Worm (Caenorhabditis elegans) whole organism, mixed stage, embryonic: ENCODE measurements around the gene nhr-186.

Experiments used
- M03D4.4 ChIP-seq: sonication (generic microtip); optimal IDR thresholded peaks from 2 replicates; lab custom pipeline; 2017; ENCODE audit warnings: mild to moderate bottlenecking, missing genetic modification characterization, missing compliant biosample characterization
- bed-3 ChIP-seq: fragments of 200-800 bp; sonication (Bioruptor generic); optimal IDR thresholded peaks from 3 replicates; lab custom pipeline; 2018; ENCODE audit warnings: mild to moderate bottlenecking, missing genetic modification characterization, moderate library complexity, missing compliant biosample characterization
- blmp-1 ChIP-seq: fragments of 150-350 bp; optimal IDR thresholded peaks from 2 replicates; lab custom pipeline; 2014; ENCODE audit warnings: missing biosample characterization, missing genetic modification characterization
- ceh-43 ChIP-seq: fragments of 200-800 bp; sonication (Bioruptor generic); optimal IDR thresholded peaks from 2 replicates; lab custom pipeline; 2018; ENCODE audit warnings: mild to moderate bottlenecking, missing genetic modification characterization, moderate library complexity, missing compliant biosample characterization
- ceh-83 ChIP-seq: fragments of 200-800 bp; sonication (Bioruptor generic); optimal IDR thresholded peaks from 2 replicates; lab custom pipeline; 2018; ENCODE audit warnings: mild to moderate bottlenecking, missing genetic modification characterization, missing compliant biosample characterization
- ces-1 ChIP-seq: fragments of 150-350 bp; optimal IDR thresholded peaks from 2 replicates; lab custom pipeline; 2014; ENCODE audit warnings: missing biosample characterization, missing genetic modification reagents, missing genetic modification characterization
- cnd-1 ChIP-seq: fragments of 200-800 bp; sonication (Bioruptor generic); optimal IDR thresholded peaks from 2 replicates; lab custom pipeline; 2018; ENCODE audit warnings: mild to moderate bottlenecking, missing genetic modification characterization, missing compliant biosample characterization
- elt-3 ChIP-seq: fragments of 150-350 bp; optimal IDR thresholded peaks from 2 replicates; lab custom pipeline; 2014; ENCODE audit warnings: missing biosample characterization, missing genetic modification characterization
- flh-1 ChIP-seq: fragments of 200-800 bp; sonication (Bioruptor generic); optimal IDR thresholded peaks from 2 replicates; lab custom pipeline; 2018; ENCODE audit warnings: mild to moderate bottlenecking, missing genetic modification characterization, moderate library complexity, missing compliant biosample characterization
- ham-2 ChIP-seq: fragments of 200-800 bp; sonication (Bioruptor generic); optimal IDR thresholded peaks from 2 replicates; lab custom pipeline; 2018; ENCODE audit warnings: mild to moderate bottlenecking, missing genetic modification characterization, missing compliant biosample characterization
- hlh-1 ChIP-seq: fragments of 150-350 bp; optimal IDR thresholded peaks from 2 replicates; lab custom pipeline; 2014; ENCODE audit warnings: missing biosample characterization, missing genetic modification reagents, missing genetic modification characterization
- lin-13 ChIP-seq: fragments of 150-350 bp; optimal IDR thresholded peaks from 2 replicates; lab custom pipeline; 2014; ENCODE audit warnings: missing biosample characterization, missing genetic modification characterization
- lin-32 ChIP-seq: fragments of 200-800 bp; sonication (Bioruptor generic); optimal IDR thresholded peaks from 2 replicates; lab custom pipeline; 2018; ENCODE audit warnings: mild to moderate bottlenecking, missing genetic modification characterization, missing compliant biosample characterization
- lsy-2 ChIP-seq: fragments of 150-350 bp; optimal IDR thresholded peaks from 2 replicates; lab custom pipeline; 2014; ENCODE audit warnings: missing biosample characterization, missing genetic modification characterization
- mab-5 ChIP-seq: fragments of 150-350 bp; optimal IDR thresholded peaks from 2 replicates; lab custom pipeline; 2014; ENCODE audit warnings: missing biosample characterization, missing genetic modification characterization
- mep-1 ChIP-seq: fragments of 150-350 bp; optimal IDR thresholded peaks from 2 replicates; lab custom pipeline; 2017; ENCODE audit warnings: missing biosample characterization, missing genetic modification reagents, missing genetic modification characterization, inconsistent platforms
- mls-2 ChIP-seq: sonication (generic microtip); optimal IDR thresholded peaks from 2 replicates; lab custom pipeline; 2016; ENCODE audit warnings: mild to moderate bottlenecking, missing genetic modification characterization, moderate library complexity, missing compliant biosample characterization
- nhr-2 ChIP-seq: fragments of 150-350 bp; optimal IDR thresholded peaks from 2 replicates; lab custom pipeline; 2014; ENCODE audit warnings: missing biosample characterization, missing genetic modification characterization
- nhr-237 ChIP-seq: fragments of 150-350 bp; optimal IDR thresholded peaks from 2 replicates; lab custom pipeline; 2014; ENCODE audit warnings: missing biosample characterization, missing genetic modification characterization
- nhr-28 ChIP-seq: fragments of 150-350 bp; optimal IDR thresholded peaks from 2 replicates; lab custom pipeline; 2014; ENCODE audit warnings: missing biosample characterization, missing genetic modification characterization
- nhr-76 ChIP-seq: sonication (generic microtip); optimal IDR thresholded peaks from 2 replicates; lab custom pipeline; 2017; ENCODE audit warnings: missing biosample characterization, missing genetic modification characterization
- pha-4 ChIP-seq: fragments of 150-350 bp; optimal IDR thresholded peaks from 2 replicates; lab custom pipeline; 2018; ENCODE audit warnings: missing biosample characterization, missing genetic modification reagents, missing genetic modification characterization
- sem-2 ChIP-seq: fragments of 200-800 bp; sonication (Bioruptor generic); optimal IDR thresholded peaks from 2 replicates; lab custom pipeline; 2018; ENCODE audit warnings: mild to moderate bottlenecking, missing genetic modification characterization, missing compliant biosample characterization
- snpc-4 ChIP-seq: fragments of 150-350 bp; optimal IDR thresholded peaks from 2 replicates; lab custom pipeline; 2014; ENCODE audit warnings: missing biosample characterization, missing genetic modification characterization
- sptf-1 ChIP-seq: sonication (generic microtip); optimal IDR thresholded peaks from 2 replicates; lab custom pipeline; 2017; ENCODE audit warnings: mild to moderate bottlenecking, missing genetic modification characterization, moderate library complexity, missing compliant biosample characterization
- tbx-8 ChIP-seq: fragments of 200-800 bp; sonication (Bioruptor generic); optimal IDR thresholded peaks from 2 replicates; lab custom pipeline; 2018; ENCODE audit warnings: mild to moderate bottlenecking, missing genetic modification characterization, moderate library complexity, missing compliant biosample characterization
- unc-39 ChIP-seq: fragments of 150-350 bp; optimal IDR thresholded peaks from 2 replicates; lab custom pipeline; 2014; ENCODE audit warnings: missing biosample characterization, missing genetic modification characterization
- unc-62 ChIP-seq: fragments of 150-350 bp; optimal IDR thresholded peaks from 2 replicates; lab custom pipeline; 2014; ENCODE audit warnings: missing biosample characterization, missing genetic modification reagents, missing genetic modification characterization
- zip-8 ChIP-seq: fragments of 150-350 bp; optimal IDR thresholded peaks from 2 replicates; lab custom pipeline; 2014; ENCODE audit warnings: missing biosample characterization, missing genetic modification characterization
- ztf-11 ChIP-seq: fragments of 150-350 bp; optimal IDR thresholded peaks from 2 replicates; lab custom pipeline; 2014; ENCODE audit warnings: missing biosample characterization, missing genetic modification characterization

The nhr-186 gene

DNA sequence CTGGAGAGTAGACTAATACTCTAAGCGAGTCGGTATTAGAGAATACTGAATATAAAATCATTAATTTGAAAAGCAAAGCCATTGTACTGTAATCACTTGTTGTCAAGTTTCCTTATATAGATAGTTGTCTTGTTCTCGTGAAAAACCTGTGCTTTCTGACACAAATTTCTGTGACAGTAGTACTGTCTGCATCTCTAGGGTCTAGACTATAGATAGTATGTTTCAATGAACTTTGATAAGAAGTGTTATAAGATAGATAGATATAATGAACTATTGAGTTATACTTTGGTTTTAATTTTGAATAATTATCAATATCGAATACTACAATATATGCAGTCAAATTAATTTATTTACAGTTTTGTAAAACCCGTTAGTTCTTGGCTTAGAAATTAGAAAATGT is 10.8 kb downstream of the nhr-186 start, which contains the start of gene ugt-32:
TSS of gene ugt-32 (minus strand) at position 82 of the 400 bp plus-strand sequence.
- TF ChIP-seq ceh-43 (GFP tag; lab: Kevin White, UChicago): no peak
- TF ChIP-seq nhr-237: no peak
- no peak for TF ChIP-seq hlh-1 (tag; lab: Kevin White, UChicago)
- no peak for TF ChIP-seq lin-32 (GFP tag; lab: Kevin White, UChicago)
- no peak for TF ChIP-seq zip-8 (tag; lab: Kevin White, UChicago)
- no peak for TF ChIP-seq nhr-2 (tag; lab: Kevin White, UChicago)

- no peak for TF ChIP-seq ceh-43 (GFP tag; lab: Kevin White, UChicago)
- no peak for TF ChIP-seq lsy-2 (tag; lab: Kevin White, UChicago)
- no peak for TF ChIP-seq sptf-1 (tag; lab: Kevin White, UChicago)
- TF ChIP-seq nhr-28: no peak
- TF ChIP-seq ham-2 (GFP tag; lab: Kevin White, UChicago): no peak
- TF ChIP-seq mep-1 (tag; lab: Kevin White, UChicago): no peak
- no peak for TF ChIP-seq unc-62 (GFP tag; lab: Kevin White, UChicago)
- TF ChIP-seq snpc-4 (tag; lab: Kevin White, UChicago): no peak
- no peak for TF ChIP-seq bed-3 (GFP tag; lab: Kevin White, UChicago)
- no peak for TF ChIP-seq zip-8 (tag; lab: Kevin White, UChicago)
- no peak for TF ChIP-seq unc-39 (tag; lab: Kevin White, UChicago)
These were observed 13.3 kb downstream of the nhr-186 start for ce11 chrV:3841462-3841861.

- TF ChIP-seq ceh-83 (GFP tag; lab: Kevin White, UChicago) (no peak), hlh-1 (tag; lab: Kevin White, UChicago) (no peak), ztf-11 (tag; lab: Kevin White, UChicago) (no peak), nhr-76 (no peak), mep-1 (tag; lab: Kevin White, UChicago) (no peak)
These were observed 22.1 kb downstream of the nhr-186 start for ce11 chrV:3832661-3833060.

DNA sequence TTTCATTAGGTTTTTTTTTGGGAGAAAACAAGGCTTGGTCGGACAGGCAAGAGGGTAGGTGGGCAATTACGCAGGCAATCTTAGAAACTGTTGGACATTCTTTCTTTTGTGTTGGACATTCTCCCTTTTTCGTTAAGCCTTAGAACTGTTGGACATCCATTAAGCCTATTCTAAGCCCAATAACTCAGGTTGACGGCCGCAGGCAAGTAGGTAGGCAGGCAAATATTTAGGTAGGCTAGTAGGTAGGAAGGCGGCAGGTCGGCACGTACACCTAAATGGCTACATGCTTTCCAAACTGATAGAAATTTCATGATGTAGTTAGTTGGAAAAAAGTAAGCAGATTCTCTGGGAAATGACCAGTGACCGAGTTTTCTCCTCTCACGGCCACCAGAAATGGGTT is 22.6 kb downstream of the nhr-186 start:
- TF ChIP-seq nhr-28: no peak
- TF ChIP-seq pha-4: no peak
- no peak for TF ChIP-seq flh-1 (GFP tag; lab: Kevin White, UChicago)
- TF ChIP-seq M03D4.4 (tag; lab: Kevin White, UChicago): no peak
- TF ChIP-seq nhr-237: no peak
- TF ChIP-seq ztf-11 (tag; lab: Kevin White, UChicago): no peak
- no peak for TF ChIP-seq lin-13 (tag; lab: Kevin White, UChicago)
- TF ChIP-seq elt-3 (tag; lab: Kevin White, UChicago): no peak

DNA sequence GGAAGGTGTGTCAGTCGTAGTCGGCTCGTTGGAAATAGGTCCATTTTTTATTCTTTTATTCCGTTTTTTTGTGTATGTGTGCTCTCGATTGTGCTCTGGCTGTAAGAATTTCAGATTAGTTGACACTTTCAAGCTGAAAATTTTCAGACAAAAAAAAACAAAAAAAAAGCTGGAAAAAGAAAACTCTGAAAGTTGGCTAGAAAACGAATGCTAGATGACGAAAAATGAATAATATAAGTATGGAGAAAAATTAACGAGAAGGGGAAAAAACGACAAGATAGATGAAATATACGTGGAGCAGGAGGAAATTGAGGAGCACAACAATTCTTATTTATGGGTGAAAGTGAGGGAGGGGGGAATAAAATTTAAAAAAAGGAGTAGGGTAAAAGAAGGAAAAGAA is 23.1 kb downstream of the nhr-186 start, which contains the start of gene H10D18.5:
TSS of gene H10D18.5 (minus strand) at position 101 of the 400 bp plus-strand sequence.
- TF ChIP-seq mls-2 (no peak), ceh-83 (GFP tag; lab: Kevin White, UChicago) (no peak), ceh-43 (GFP tag; lab: Kevin White, UChicago) (no peak), pha-4 (no peak), lin-13 (tag; lab: Kevin White, UChicago) (no peak)

DNA sequence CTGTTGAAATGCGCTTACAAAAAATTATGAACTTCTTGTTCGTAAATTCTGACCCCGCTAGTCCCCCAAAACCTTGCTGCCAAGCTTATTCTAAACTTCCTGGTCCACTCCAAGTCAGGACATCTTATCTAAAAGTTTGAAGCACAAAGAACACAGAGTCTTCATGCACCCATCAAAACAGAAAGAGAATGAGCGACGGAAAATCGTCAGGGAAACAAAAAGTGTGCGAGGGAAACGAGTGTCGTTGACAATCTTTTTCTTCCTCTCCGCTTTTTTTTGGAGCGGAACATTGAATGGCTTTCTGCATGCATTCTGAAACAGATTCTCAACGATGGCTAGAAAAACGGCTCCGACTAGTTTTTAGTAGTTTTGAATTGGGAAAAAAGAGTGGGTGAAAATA is 29.6 kb downstream of the nhr-186 start:
- TF ChIP-seq hlh-1 (tag; lab: Kevin White, UChicago) (no peak), flh-1 (GFP tag; lab: Kevin White, UChicago) (no peak), blmp-1 (tag; lab: Kevin White, UChicago) (no peak), ces-1 (GFP tag; lab: Kevin White, UChicago) (no peak), snpc-4 (tag; lab: Kevin White, UChicago) (no peak), tbx-8 (GFP tag; lab: Kevin White, UChicago) (no peak), nhr-2 (tag; lab: Kevin White, UChicago) (no peak), cnd-1 (tag; lab: Kevin White, UChicago) (no peak), mls-2 (no peak), mab-5 (no peak), nhr-76 (no peak), sptf-1 (tag; lab: Kevin White, UChicago) (no peak), ceh-83 (GFP tag; lab: Kevin White, UChicago) (no peak), nhr-237 (no peak), sem-2 (no peak), mep-1 (tag; lab: Kevin White, UChicago) (no peak), pha-4 (no peak), unc-62 (GFP tag; lab: Kevin White, UChicago) (no peak), nhr-28 (no peak), bed-3 (GFP tag; lab: Kevin White, UChicago) (no peak)
- TF ChIP-seq, all 35 proteins: peak for 0
